Worm (Caenorhabditis elegans): Measurements from ENCODE around the gene cima-1.
A peak's percentile ranks its signal among the peaks of the same experiment; 100 is the strongest.
"Not testable (repeated sequence)": the region's sequence is repeated elsewhere in the genome, so short reads cannot be mapped to it uniquely, and the experiment has no call there.

The cima-1 gene

DNA sequence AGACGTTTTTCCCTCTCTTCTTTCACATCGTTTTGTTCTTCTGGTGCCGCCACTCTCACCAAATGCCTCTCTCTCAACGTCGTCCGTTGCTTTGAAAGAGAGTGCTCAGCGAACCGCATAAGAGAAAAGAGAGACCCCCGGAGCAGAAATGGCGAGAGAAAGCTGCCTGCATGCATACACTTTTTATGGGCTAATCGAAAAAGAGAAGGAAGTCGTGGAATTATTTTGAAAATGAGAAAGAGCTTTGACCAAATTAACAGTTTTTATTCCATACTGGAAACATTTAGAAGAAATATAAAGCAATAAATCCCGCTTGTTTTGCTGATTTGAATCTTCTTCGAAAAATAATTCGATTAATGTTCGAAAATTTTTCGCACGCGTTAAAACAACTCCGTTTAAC is 30.8 kb upstream of the cima-1 start:
- TF ChIP-seq sox-4 (tag; optimal IDR thresholded peaks at IDR 0.05): no peak
- no peak for TF ChIP-seq fkh-6 (tag; optimal IDR thresholded peaks at IDR 0.05)
- TF ChIP-seq T23F11.4 (GFP tag; optimal IDR thresholded peaks at IDR 0.05): no peak
- TF ChIP-seq hlh-15 (tag; optimal IDR thresholded peaks at IDR 0.05): no peak
- TF ChIP-seq dmd-4 (tag; optimal IDR thresholded peaks at IDR 0.05; ENCODE audit: borderline replicate concordance): no peak
- TF ChIP-seq nhr-232 (tag; optimal IDR thresholded peaks at IDR 0.05): no peak
- TF ChIP-seq zip-5 (tag; optimal IDR thresholded peaks at IDR 0.05): no peak
- no peak for TF ChIP-seq hlh-30 (tag; optimal IDR thresholded peaks at IDR 0.05; ENCODE audit: insufficient read depth)
- TF ChIP-seq ceh-31 (tag; optimal IDR thresholded peaks at IDR 0.05): peak; percentile 46
- TF ChIP-seq hlh-8 (tag; optimal IDR thresholded peaks at IDR 0.05): no peak
- no peak for TF ChIP-seq unc-55 (GFP tag; optimal IDR thresholded peaks at IDR 0.05)
- TF ChIP-seq ceh-14 (tag; optimal IDR thresholded peaks at IDR 0.05): peak; percentile 5
- no peak for TF ChIP-seq syd-9 (tag; optimal IDR thresholded peaks at IDR 0.05)
- peak; percentile 32 for TF ChIP-seq unc-42 (tag; optimal IDR thresholded peaks at IDR 0.05)
- TF ChIP-seq sox-2 (GFP tag; IDR thresholded peaks at IDR 0.05): no peak

ce11 chrIV:7623078-7623477 is 28.2 kb upstream of the cima-1 start:
- no peak for TF ChIP-seq ceh-24 (tag; optimal IDR thresholded peaks at IDR 0.05)

DNA sequence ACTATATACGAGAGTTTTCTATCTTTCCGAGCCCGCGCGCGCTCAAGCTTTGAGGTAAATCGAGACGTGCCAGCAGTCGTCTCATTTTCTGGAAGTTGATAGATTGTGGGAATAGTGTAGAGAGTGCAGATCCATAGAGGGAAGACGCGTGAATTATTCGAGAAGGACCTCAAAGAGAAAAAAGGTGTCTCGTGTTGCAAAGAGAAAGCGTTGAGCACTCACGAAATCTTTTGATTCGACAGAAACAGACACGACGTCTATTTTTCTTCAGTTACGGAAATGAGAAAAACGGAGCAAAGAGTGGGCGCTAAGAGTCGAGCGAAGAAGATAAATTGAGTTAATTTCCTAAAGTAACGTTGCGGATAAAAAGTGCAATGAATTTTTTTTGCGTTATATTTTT is 27.4 kb upstream of the cima-1 start:
- TF ChIP-seq odd-2 (tag; optimal IDR thresholded peaks at IDR 0.05) (no peak), nhr-232 (tag; optimal IDR thresholded peaks at IDR 0.05) (no peak), ceh-19 (GFP tag; optimal IDR thresholded peaks at IDR 0.05) (no peak), unc-55 (GFP tag; optimal IDR thresholded peaks at IDR 0.05) (no peak), che-1 (tag; optimal IDR thresholded peaks at IDR 0.05) (no peak), unc-42 (tag; optimal IDR thresholded peaks at IDR 0.05) (peak; percentile 26), sox-2 (GFP tag; IDR thresholded peaks at IDR 0.05) (no peak), ceh-9 (tag; optimal IDR thresholded peaks at IDR 0.05) (no peak), Y22D7AL.16 (tag; optimal IDR thresholded peaks at IDR 0.05) (peak; percentile 6), nhr-11 (tag; optimal IDR thresholded peaks at IDR 0.05) (no peak), elt-2 (tag; optimal IDR thresholded peaks at IDR 0.05) (no peak), gmeb-2 (tag; optimal IDR thresholded peaks at IDR 0.05) (no peak), ceh-30 (tag; optimal IDR thresholded peaks at IDR 0.05) (no peak), ama-1 (optimal IDR thresholded peaks at IDR 0.05) (no peak), ceh-31 (tag; optimal IDR thresholded peaks at IDR 0.05) (peak; percentile 0), ceh-6 (GFP tag; optimal IDR thresholded peaks at IDR 0.05) (no peak), pat-9 (tag; optimal IDR thresholded peaks at IDR 0.05) (no peak)

DNA sequence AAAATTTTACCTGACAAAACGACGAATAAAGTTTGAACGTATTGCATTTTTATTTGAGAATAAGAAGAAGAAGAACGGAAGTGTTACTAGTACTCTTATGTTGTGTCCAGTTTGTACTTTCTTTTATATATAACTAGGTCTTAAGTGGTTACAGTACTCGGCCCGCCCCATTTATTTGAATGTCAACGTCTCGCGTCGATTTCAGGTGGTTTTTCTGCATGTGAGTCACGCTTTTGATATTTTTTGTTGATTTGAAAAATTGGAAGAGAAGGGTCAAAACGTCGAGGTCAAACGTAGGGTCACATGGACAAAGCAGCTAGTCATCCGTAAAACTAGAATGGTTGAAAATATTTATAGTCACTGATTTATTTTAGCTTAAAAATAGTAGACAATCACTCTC is 22.3 kb upstream of the cima-1 start, which contains the start of gene F45E4.5:
Gene F45E4.5 (minus strand): TSS at position 101 of the 400 bp plus-strand sequence.
- TF ChIP-seq pat-9 (tag; optimal IDR thresholded peaks at IDR 0.05) (no peak), npax-4 (tag; optimal IDR thresholded peaks at IDR 0.05) (no peak)

- peak; percentile 60 for TF ChIP-seq unc-42 (tag; optimal IDR thresholded peaks at IDR 0.05)
- no peak for TF ChIP-seq hlh-30 (tag; optimal IDR thresholded peaks at IDR 0.05; ENCODE audit: insufficient read depth)
Observed at ce11 chrIV:7632535-7632934, 18.7 kb upstream of the cima-1 start, which contains the start of gene F45E4.6. F45E4.6 (minus strand) TSS chrIV:7632548.

- peak; percentile 52 for TF ChIP-seq ceh-48 (tag; optimal IDR thresholded peaks at IDR 0.05)
- no peak for TF ChIP-seq C38D4.7 (GFP tag; optimal IDR thresholded peaks at IDR 0.05)
Observed at ce11 chrIV:7633020-7633419, 18.2 kb upstream of the cima-1 start, which contains the start of gene plp-1. plp-1 (plus strand) TSS chrIV:7633360.

DNA sequence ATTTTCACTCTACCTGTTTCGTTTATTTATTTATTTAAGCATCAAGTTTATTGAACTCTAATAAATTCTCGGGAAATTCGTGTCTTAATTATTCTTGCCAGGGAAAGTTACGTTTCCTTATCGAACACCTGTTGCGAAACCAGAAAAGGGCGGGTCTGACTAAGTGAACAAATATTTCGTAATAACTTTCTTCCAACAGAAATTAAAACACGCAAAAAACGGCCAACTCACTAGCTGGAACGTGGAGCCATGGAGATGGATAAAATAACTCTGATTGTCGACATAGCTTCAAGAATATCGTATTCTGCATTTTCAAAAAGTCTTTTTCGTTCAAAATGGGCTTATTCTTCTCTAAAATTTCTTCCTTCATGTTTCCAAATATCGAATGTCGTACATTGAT is 16.7 kb upstream of the cima-1 start, which contains the start of gene warf-1:
Gene warf-1 (plus strand): TSS at position 209 of the 400 bp plus-strand sequence.
- not testable (repeated sequence) for TF ChIP-seq ahr-1 (tag; optimal IDR thresholded peaks at IDR 0.05); hlh-30 (tag; optimal IDR thresholded peaks at IDR 0.05; ENCODE audit: insufficient read depth); T23F11.4 (GFP tag; optimal IDR thresholded peaks at IDR 0.05)

Measured in whole organism, late embryonic.